Worm (Caenorhabditis elegans) whole organism, L3 larva: ENCODE measurements around the gene thoc-1.

ENCODE experiments used
- ZK546.5 ChIP-seq: sonication (generic microtip); optimal IDR thresholded peaks from 2 replicates; lab custom pipeline; 2017; ENCODE audit warnings: missing biosample characterization, missing genetic modification characterization
- ceh-16 ChIP-seq: sonication (generic microtip); optimal IDR thresholded peaks from 2 replicates; lab custom pipeline; 2017; ENCODE audit warnings: missing biosample characterization, missing genetic modification characterization
- ceh-28 ChIP-seq: fragments of 150-350 bp; optimal IDR thresholded peaks from 2 replicates; lab custom pipeline; 2014; ENCODE audit warnings: missing biosample characterization, missing genetic modification reagents, missing genetic modification characterization
- ceh-82 ChIP-seq: fragments of 150-350 bp; optimal IDR thresholded peaks from 2 replicates; lab custom pipeline; 2014; ENCODE audit warnings: missing biosample characterization, missing genetic modification characterization
- egl-27 ChIP-seq: sonication (generic microtip); optimal IDR thresholded peaks from 4 replicates; lab custom pipeline; 2017; ENCODE audit warnings: missing biosample characterization, missing genetic modification reagents, missing genetic modification characterization
- egl-5 ChIP-seq: fragments of 150-350 bp; optimal IDR thresholded peaks from 2 replicates; lab custom pipeline; 2017; ENCODE audit warnings: missing biosample characterization, missing genetic modification reagents, missing genetic modification characterization, inconsistent platforms
- elt-1 ChIP-seq: fragments of 150-350 bp; optimal IDR thresholded peaks from 2 replicates; lab custom pipeline; 2014; ENCODE audit warnings: missing biosample characterization, missing genetic modification characterization
- elt-2 ChIP-seq: sonication (generic microtip); optimal IDR thresholded peaks from 2 replicates; lab custom pipeline; 2016; ENCODE audit warnings: missing genetic modification reagents, mild to moderate bottlenecking, missing genetic modification characterization, missing compliant biosample characterization
- elt-3 ChIP-seq, 3 experiments: fragments of 150-350 bp in 1 of 3; sonication (generic microtip) in 2 of 3; optimal IDR thresholded peaks; 2 replicates in 2 of 3; 4 replicates in 1 of 3; lab custom pipeline; 2014 to 2017; ENCODE audit warnings: missing biosample characterization in 3 of 3, missing genetic modification characterization in 3 of 3
- eor-1 ChIP-seq, 2 experiments: fragments of 150-350 bp; optimal IDR thresholded peaks; 2 replicates each; lab custom pipeline; 2014 to 2018; ENCODE audit warnings: missing biosample characterization in 2 of 2, missing genetic modification characterization in 2 of 2
- fkh-2 ChIP-seq: fragments of 150-350 bp; optimal IDR thresholded peaks from 2 replicates; lab custom pipeline; 2014; ENCODE audit warnings: missing biosample characterization, missing genetic modification reagents, missing genetic modification characterization
- hmg-11 ChIP-seq: sonication (generic microtip); optimal IDR thresholded peaks from 2 replicates; lab custom pipeline; 2016; ENCODE audit warnings: missing genetic modification characterization, missing compliant biosample characterization
- jun-1 ChIP-seq: fragments of 150-350 bp; optimal IDR thresholded peaks from 2 replicates; lab custom pipeline; 2014; ENCODE audit warnings: missing biosample characterization, missing genetic modification reagents, missing genetic modification characterization
- lin-15B ChIP-seq: fragments of 150-350 bp; optimal IDR thresholded peaks from 2 replicates; lab custom pipeline; 2014; ENCODE audit warnings: missing biosample characterization, missing genetic modification characterization
- lin-39 ChIP-seq: fragments of 150-350 bp; optimal IDR thresholded peaks from 2 replicates; lab custom pipeline; 2018; ENCODE audit warnings: missing biosample characterization, missing genetic modification reagents, missing genetic modification characterization
- mdl-1 ChIP-seq: fragments of 150-350 bp; optimal IDR thresholded peaks from 2 replicates; lab custom pipeline; 2014; ENCODE audit warnings: missing biosample characterization, missing genetic modification characterization
- mml-1 ChIP-seq: fragments of 150-350 bp; sonication (generic microtip); optimal IDR thresholded peaks from 3 replicates; lab custom pipeline; 2014; ENCODE audit warnings: missing biosample characterization, missing genetic modification characterization
- nhr-11 ChIP-seq: fragments of 150-350 bp; optimal IDR thresholded peaks from 2 replicates; lab custom pipeline; 2014; ENCODE audit warnings: missing biosample characterization, missing genetic modification characterization
- nhr-23 ChIP-seq: fragments of 150-350 bp; optimal IDR thresholded peaks from 2 replicates; lab custom pipeline; 2014; ENCODE audit warnings: missing biosample characterization, missing genetic modification reagents, missing genetic modification characterization
- nhr-237 ChIP-seq: fragments of 150-350 bp; optimal IDR thresholded peaks from 2 replicates; lab custom pipeline; 2014; ENCODE audit warnings: missing biosample characterization, missing genetic modification characterization
- nhr-25 ChIP-seq: sonication (generic microtip); optimal IDR thresholded peaks from 2 replicates; lab custom pipeline; 2017; ENCODE audit warnings: missing biosample characterization, missing genetic modification characterization
- nhr-28 ChIP-seq: fragments of 150-350 bp; optimal IDR thresholded peaks from 2 replicates; lab custom pipeline; 2014; ENCODE audit warnings: missing biosample characterization, missing genetic modification characterization
- nhr-76 ChIP-seq: fragments of 150-350 bp; sonication (generic microtip); optimal IDR thresholded peaks from 5 replicates; lab custom pipeline; 2014; ENCODE audit warnings: missing biosample characterization, missing genetic modification characterization
- nhr-77 ChIP-seq: fragments of 150-350 bp; optimal IDR thresholded peaks from 2 replicates; lab custom pipeline; 2014; ENCODE audit warnings: missing biosample characterization, missing genetic modification characterization
- pqm-1 ChIP-seq: fragments of 150-350 bp; optimal IDR thresholded peaks from 2 replicates; lab custom pipeline; 2017; ENCODE audit warnings: missing biosample characterization, missing genetic modification characterization, inconsistent platforms
- sea-2 ChIP-seq: fragments of 150-350 bp; sonication (generic microtip); optimal IDR thresholded peaks from 4 replicates; lab custom pipeline; 2014; ENCODE audit warnings: missing biosample characterization, missing genetic modification reagents, missing genetic modification characterization
- snpc-4 ChIP-seq: fragments of 150-350 bp; optimal IDR thresholded peaks from 2 replicates; lab custom pipeline; 2014; ENCODE audit warnings: missing biosample characterization, missing genetic modification characterization
- unc-39 ChIP-seq: sonication (generic microtip); optimal IDR thresholded peaks from 4 replicates; lab custom pipeline; 2017; ENCODE audit warnings: missing biosample characterization, missing genetic modification characterization
- unc-62 ChIP-seq: fragments of 150-350 bp; sonication (generic microtip); optimal IDR thresholded peaks from 4 replicates; lab custom pipeline; 2014; ENCODE audit warnings: missing biosample characterization, missing genetic modification reagents, missing genetic modification characterization
- zag-1 ChIP-seq: fragments of 150-350 bp; optimal IDR thresholded peaks from 2 replicates; lab custom pipeline; 2014; ENCODE audit warnings: missing biosample characterization, missing genetic modification characterization
- ztf-11 ChIP-seq: fragments of 150-350 bp; optimal IDR thresholded peaks from 2 replicates; lab custom pipeline; 2014; ENCODE audit warnings: missing biosample characterization, missing genetic modification characterization
- ztf-4 ChIP-seq: fragments of 150-350 bp; optimal IDR thresholded peaks from 2 replicates; lab custom pipeline; 2014; ENCODE audit warnings: missing biosample characterization, missing genetic modification characterization

Gene thoc-1

DNA sequence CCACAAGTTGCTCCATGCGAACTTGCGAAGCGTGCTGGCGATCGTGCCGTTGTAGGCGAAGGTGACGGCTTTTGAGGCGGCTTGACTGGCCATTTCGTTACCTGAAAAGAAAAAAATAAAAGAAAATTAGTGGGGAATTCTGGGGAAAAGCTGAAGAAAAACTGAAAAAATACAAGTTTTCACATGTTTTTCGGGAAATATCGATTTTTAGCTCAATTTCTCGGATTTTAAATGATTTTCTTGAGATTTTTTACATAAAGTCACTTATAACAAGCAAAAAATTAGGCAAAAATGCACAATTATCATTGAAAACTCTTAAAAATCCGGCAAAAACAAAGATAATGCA is 909 bp upstream of the thoc-1 start, which contains the start of gene T02H6.11:
T02H6.11 (minus strand) TSS at position 101 of the 346 bp plus-strand sequence.
- TF ChIP-seq ceh-82, result no peak
- TF ChIP-seq egl-5 (tag; lab: Kevin White, UChicago), result no peak
- TF ChIP-seq mml-1 (tag; lab: Kevin White, UChicago), result no peak
- TF ChIP-seq lin-15B (tag; lab: Kevin White, UChicago), result no peak
- no peak for TF ChIP-seq ztf-11 (tag; lab: Kevin White, UChicago)

DNA sequence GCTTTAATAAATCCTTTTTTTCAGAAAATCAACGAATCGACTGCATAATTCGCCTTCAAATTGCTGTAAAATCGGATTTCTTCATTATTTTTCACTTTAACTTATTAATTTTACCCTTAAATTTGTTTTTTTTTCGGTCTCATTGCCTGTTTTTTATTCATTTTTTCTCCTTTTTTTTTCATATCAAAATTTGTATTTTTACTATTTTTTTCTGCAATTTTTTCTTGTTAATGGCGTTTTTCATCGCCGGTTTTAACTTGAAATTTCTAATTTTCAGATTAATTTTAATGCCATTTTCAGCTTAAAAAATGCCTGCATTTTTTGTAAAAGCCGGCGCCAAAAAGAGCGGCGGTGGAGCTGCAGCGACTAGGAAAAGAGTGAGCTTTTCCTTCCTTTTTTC is 7.2 kb downstream of the thoc-1 start, which contains the start of gene T02H6.1:
T02H6.1 (plus strand) TSS at position 301 of the 400 bp plus-strand sequence.
- TF ChIP-seq lin-39 (no peak), mdl-1 (tag; lab: Kevin White, UChicago) (no peak), jun-1 (no peak), fkh-2 (tag; lab: Kevin White, UChicago) (no peak), unc-39 (tag; lab: Kevin White, UChicago) (no peak), ZK546.5 (no peak), nhr-11 (tag; lab: Kevin White, UChicago) (no peak), snpc-4 (no peak), hmg-11 (tag; lab: Kevin White, UChicago) (no peak), ztf-11 (tag; lab: Kevin White, UChicago) (no peak), zag-1 (tag; lab: Kevin White, UChicago) (no peak)

DNA sequence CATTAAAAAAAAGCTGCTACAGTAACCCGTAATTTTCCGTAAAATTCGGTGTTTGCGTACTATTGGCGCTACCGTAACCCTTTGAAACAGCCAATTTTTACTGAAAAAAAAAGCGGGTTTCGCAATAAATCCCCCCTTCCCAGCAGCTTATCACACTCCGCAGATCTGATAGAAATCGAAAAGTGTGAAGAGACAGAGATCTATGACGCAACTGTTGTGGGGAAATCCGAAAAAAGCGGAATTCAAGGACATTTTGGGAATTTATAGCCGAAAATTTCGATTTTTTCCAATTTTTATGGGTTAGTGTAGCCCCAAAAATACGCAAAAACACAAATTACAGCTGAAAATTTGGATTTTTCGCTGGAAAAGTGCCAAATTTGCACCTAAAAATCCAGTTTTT is 20.0 kb downstream of the thoc-1 start:
- TF ChIP-seq ztf-4 (tag; lab: Kevin White, UChicago) (no peak), fkh-2 (tag; lab: Kevin White, UChicago) (no peak), unc-39 (tag; lab: Kevin White, UChicago) (no peak), egl-27 (tag; lab: Kevin White, UChicago) (no peak), lin-15B (tag; lab: Kevin White, UChicago) (no peak), lin-39 (no peak), unc-62 (GFP tag; lab: Kevin White, UChicago) (no peak), nhr-76 (tag; lab: Kevin White, UChicago) (no peak), elt-1 (tag; lab: Kevin White, UChicago) (no peak), sea-2 (no peak), nhr-77 (no peak), zag-1 (tag; lab: Kevin White, UChicago) (no peak), eor-1 (tag; optimal IDR thresholded peaks at IDR 0.05; lab: Kevin White, UChicago) (no peak), hmg-11 (tag; lab: Kevin White, UChicago) (no peak), pqm-1 (tag; lab: Kevin White, UChicago) (no peak), ceh-28 (tag; lab: Kevin White, UChicago) (no peak)
- TF ChIP-seq, all 47 proteins: peak for 0

DNA sequence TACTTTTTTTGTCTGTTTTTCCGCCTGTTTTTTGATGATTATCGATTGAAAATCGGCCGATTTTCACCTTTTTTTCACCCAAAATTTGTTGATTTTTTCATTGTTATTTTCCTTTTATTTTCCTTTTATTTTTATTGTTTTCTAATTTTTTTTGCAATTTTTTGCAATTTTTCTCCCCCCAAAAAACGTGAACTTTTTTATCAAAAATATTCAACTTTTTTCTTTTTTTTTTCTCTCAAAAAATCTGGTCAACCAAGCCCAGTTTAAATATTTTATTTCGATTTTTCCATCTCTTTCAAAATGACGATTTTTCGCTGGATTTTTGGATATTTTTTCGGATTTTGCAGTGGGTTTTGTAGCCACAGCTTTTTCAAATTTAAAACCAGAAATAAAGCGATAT is 21.6 kb downstream of the thoc-1 start, which contains the start of gene rfip-2:
rfip-2 (plus strand) TSS at position 301 of the 400 bp plus-strand sequence.
- TF ChIP-seq ceh-16 (tag; lab: Kevin White, UChicago) (no peak), nhr-28 (no peak), mdl-1 (tag; lab: Kevin White, UChicago) (no peak), ZK546.5 (no peak), ztf-4 (tag; lab: Kevin White, UChicago) (no peak), nhr-237 (tag; lab: Kevin White, UChicago) (no peak), nhr-25 (no peak), sea-2 (no peak), hmg-11 (tag; lab: Kevin White, UChicago) (no peak)

DNA sequence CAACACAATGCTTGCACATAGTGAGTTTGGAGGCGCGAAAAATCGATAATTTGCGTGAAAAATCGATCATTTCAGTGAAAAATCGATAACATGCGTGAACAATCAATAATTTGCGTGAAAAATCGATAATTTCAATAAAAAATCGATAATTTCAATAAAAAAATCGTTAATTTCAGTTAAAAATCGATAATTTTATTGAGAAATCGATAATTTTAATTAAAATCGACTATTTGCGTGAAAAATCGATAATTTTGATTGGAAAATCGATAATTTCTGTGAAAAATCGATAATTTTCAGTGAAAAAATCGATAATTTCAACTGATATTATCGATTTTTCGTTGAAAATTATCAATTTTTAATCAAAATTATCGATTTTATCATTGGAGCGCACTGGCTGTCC is 22.1 kb downstream of the thoc-1 start:
- TF ChIP-seq nhr-25 (no peak), ceh-28 (tag; lab: Kevin White, UChicago) (peak; percentile 99)

DNA sequence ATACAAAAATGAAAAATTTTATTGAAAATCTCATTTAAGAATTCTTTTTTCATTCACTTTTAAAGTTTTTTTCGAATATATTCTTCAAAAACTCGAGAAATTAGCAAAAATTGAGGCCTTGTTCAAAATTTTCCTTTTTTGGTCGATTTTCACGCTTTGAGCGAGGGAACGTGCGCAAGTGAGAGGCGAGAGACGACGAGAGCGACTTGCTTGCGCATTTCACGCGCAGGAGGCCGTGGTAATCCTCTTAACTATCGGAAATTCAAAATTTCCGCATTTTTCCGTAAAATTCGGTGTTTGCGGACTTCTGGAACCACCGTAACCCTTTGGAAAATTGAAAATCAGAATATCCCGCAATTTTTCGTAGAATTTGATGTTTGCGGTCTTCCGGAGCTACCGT is 28.0 kb downstream of the thoc-1 start:
- TF ChIP-seq ceh-28 (tag; lab: Kevin White, UChicago), result no peak
- peak; percentile 9 for TF ChIP-seq lin-15B (tag; lab: Kevin White, UChicago)

DNA sequence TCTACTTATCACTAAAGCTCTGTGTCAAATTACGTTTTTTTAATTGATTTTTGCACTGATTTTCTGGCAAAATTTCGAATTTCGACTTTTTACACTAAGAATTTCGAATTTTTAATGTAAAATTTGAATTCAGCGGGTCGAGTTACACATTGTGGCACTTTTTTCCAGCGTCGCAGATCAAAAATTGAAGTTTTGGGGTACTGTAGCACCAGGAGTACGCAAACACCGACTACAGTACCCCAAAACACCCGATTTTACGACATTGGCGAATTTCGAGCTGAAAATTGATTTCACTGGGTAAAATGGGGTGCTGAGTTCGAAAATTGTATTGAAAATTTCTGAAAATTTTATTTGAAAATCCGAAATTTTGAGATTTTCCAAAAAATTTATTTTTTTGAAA is 30.5 kb downstream of the thoc-1 start:
- no peak for TF ChIP-seq fkh-2 (tag; lab: Kevin White, UChicago)
- peak; percentile 13 for TF ChIP-seq elt-2 (tag; lab: Kevin White, UChicago)
- TF ChIP-seq nhr-23 (tag; lab: Kevin White, UChicago), result no peak
- no peak for TF ChIP-seq elt-3 (tag; optimal IDR thresholded peaks at IDR 0.05; lab: Kevin White, UChicago)
- TF ChIP-seq nhr-25, result no peak
- TF ChIP-seq ceh-28 (tag; lab: Kevin White, UChicago), result no peak
